Worm (Caenorhabditis elegans) whole organism, L4/young adult: ENCODE results near the gene pqn-31.

Experiments used
- W03F9.2 ChIP-seq: fragments of 150-350 bp; optimal IDR thresholded peaks from 2 replicates; lab custom pipeline; 2014; ENCODE audit warnings: missing biosample characterization, missing genetic modification characterization
- dao-5 ChIP-seq: sonication (generic microtip); optimal IDR thresholded peaks from 2 replicates; lab custom pipeline; 2016; ENCODE audit warnings: missing genotype, missing genetic modification characterization, moderate library complexity, missing compliant biosample characterization
- him-1 ChIP-seq: sonication (generic microtip); optimal IDR thresholded peaks from 2 replicates; lab custom pipeline; 2016; ENCODE audit warnings: missing genotype, missing genetic modification reagents, missing genetic modification characterization, missing compliant biosample characterization

Gene pqn-31

ce11 chrV:9109281-9109680, at the start of gene pqn-31:
Gene pqn-31 (plus strand): TSS chrV:9109581.
- TF ChIP-seq W03F9.2 (tag; lab: Kevin White, UChicago) (no peak), dao-5 (no peak), him-1 (tag; lab: Kevin White, UChicago) (no peak)

- TF ChIP-seq him-1 (tag; lab: Kevin White, UChicago): no peak
- no peak for TF ChIP-seq W03F9.2 (tag; lab: Kevin White, UChicago)
- no peak for TF ChIP-seq dao-5
Measured at ce11 chrV:9062341-9062740, 47.0 kb upstream of the pqn-31 start, which contains the start of gene C25E10.12. Gene C25E10.12 (minus strand): TSS chrV:9062441.

ce11 chrV:9063134-9063533, 46.2 kb upstream of the pqn-31 start:
- no peak for TF ChIP-seq him-1 (tag; lab: Kevin White, UChicago)

ce11 chrV:9065001-9065400, 44.4 kb upstream of the pqn-31 start:
- no peak for TF ChIP-seq dao-5
- no peak for TF ChIP-seq W03F9.2 (tag; lab: Kevin White, UChicago)
- no peak for TF ChIP-seq him-1 (tag; lab: Kevin White, UChicago)

- TF ChIP-seq him-1 (tag; lab: Kevin White, UChicago): no peak
- no peak for TF ChIP-seq dao-5
- TF ChIP-seq W03F9.2 (tag; lab: Kevin White, UChicago): no peak
Measured at ce11 chrV:9065915-9066314, 43.5 kb upstream of the pqn-31 start.

- TF ChIP-seq W03F9.2 (tag; lab: Kevin White, UChicago) (no peak), dao-5 (no peak), him-1 (tag; lab: Kevin White, UChicago) (no peak)
Measured at ce11 chrV:9067678-9068077, 41.7 kb upstream of the pqn-31 start, which contains the start of gene fip-2. Gene fip-2 (plus strand): TSS chrV:9067978.

ce11 chrV:9069680-9070079, 39.7 kb upstream of the pqn-31 start, which contains the start of gene T27E4.5:
Gene T27E4.5 (minus strand): TSS chrV:9069780.
- no peak for TF ChIP-seq dao-5
- TF ChIP-seq him-1 (tag; lab: Kevin White, UChicago): no peak
- no peak for TF ChIP-seq W03F9.2 (tag; lab: Kevin White, UChicago)

- TF ChIP-seq dao-5 (no peak), W03F9.2 (tag; lab: Kevin White, UChicago) (no peak), him-1 (tag; lab: Kevin White, UChicago) (no peak)
Measured at ce11 chrV:9073322-9074038, 35.9 kb upstream of the pqn-31 start, which contains the start of gene oac-50. Gene oac-50 (minus strand): TSS chrV:9073540.

- TF ChIP-seq him-1 (tag; lab: Kevin White, UChicago) (no peak), W03F9.2 (tag; lab: Kevin White, UChicago) (no peak), dao-5 (no peak)
Measured at ce11 chrV:9074360-9074834, 35.0 kb upstream of the pqn-31 start.

- TF ChIP-seq him-1 (tag; lab: Kevin White, UChicago) (no peak), dao-5 (no peak), W03F9.2 (tag; lab: Kevin White, UChicago) (no peak)
Measured at ce11 chrV:9075827-9076226, 33.6 kb upstream of the pqn-31 start.

ce11 chrV:9076273-9076672, 33.1 kb upstream of the pqn-31 start, which contains the start of gene T27E4.7:
Gene T27E4.7 (minus strand): TSS chrV:9076322.
- no peak for TF ChIP-seq him-1 (tag; lab: Kevin White, UChicago)
- TF ChIP-seq dao-5: no peak
- TF ChIP-seq W03F9.2 (tag; lab: Kevin White, UChicago): no peak

ce11 chrV:9078067-9078581, 31.3 kb upstream of the pqn-31 start:
- no peak for TF ChIP-seq him-1 (tag; lab: Kevin White, UChicago)
- no peak for TF ChIP-seq dao-5
- TF ChIP-seq W03F9.2 (tag; lab: Kevin White, UChicago): no peak

ce11 chrV:9078815-9079525, 30.4 kb upstream of the pqn-31 start:
- TF ChIP-seq dao-5 (no peak), him-1 (tag; lab: Kevin White, UChicago) (no peak), W03F9.2 (tag; lab: Kevin White, UChicago) (no peak)

- TF ChIP-seq W03F9.2 (tag; lab: Kevin White, UChicago) (no peak), him-1 (tag; lab: Kevin White, UChicago) (no peak), dao-5 (no peak)
Measured at ce11 chrV:9079965-9080432, 29.4 kb upstream of the pqn-31 start.
